Fruit fly (Drosophila melanogaster): ENCODE measurements around the gene Acbp3.

dm6 chr3L:7090764-7091163 is 39.9 kb upstream of the Acbp3 start:
- TF ChIP-seq pfk (GFP tag; optimal IDR thresholded peaks at IDR 0.05) (no peak), CG16815 (GFP tag; optimal IDR thresholded peaks at IDR 0.05) (no peak), Neu2 (GFP tag; optimal IDR thresholded peaks at IDR 0.05; ENCODE audit: borderline replicate concordance) (no peak), phol (tag; optimal IDR thresholded peaks at IDR 0.05) (peak; percentile 79), CG15514 (GFP tag; optimal IDR thresholded peaks at IDR 0.05) (peak; percentile 30), sd (tag; optimal IDR thresholded peaks at IDR 0.05) (peak; percentile 22), nerfin-2 (GFP tag; IDR thresholded peaks at IDR 0.05; ENCODE audit: partially characterized antibody) (no peak), CG12236 (GFP tag; optimal IDR thresholded peaks at IDR 0.05) (no peak), TFAM (GFP tag; optimal IDR thresholded peaks at IDR 0.05) (no peak)

Measured in whole organism, embryonic.